Worm (Caenorhabditis elegans): ENCODE results near the gene tbc-18.

DNA sequence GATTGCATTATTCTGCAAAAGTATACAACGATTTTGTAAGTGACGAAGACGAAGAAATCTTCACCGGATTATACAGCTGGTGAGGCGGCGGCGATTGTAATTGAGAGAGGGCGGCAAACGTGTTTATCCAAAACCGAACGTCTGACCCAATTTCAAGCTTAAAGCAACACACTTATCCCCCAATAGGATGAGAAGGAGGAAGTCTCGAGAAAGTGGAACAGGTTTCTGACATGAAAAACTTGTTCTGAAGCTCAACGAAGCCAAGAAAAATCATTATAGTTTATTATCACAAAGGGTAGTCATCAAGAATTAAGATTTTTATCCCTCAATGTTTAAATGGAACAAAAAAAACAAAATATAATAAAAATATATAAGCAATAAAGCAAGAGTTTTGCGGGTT is 40.0 kb downstream of the tbc-18 start, which contains the start of gene spp-13:
- TF ChIP-seq ets-4 (GFP tag; optimal IDR thresholded peaks at IDR 0.05) (no peak), him-1 (tag; optimal IDR thresholded peaks at IDR 0.05) (no peak), dpl-1 (GFP tag; optimal IDR thresholded peaks at IDR 0.05) (no peak), B0336.3 (GFP tag; IDR thresholded peaks at IDR 0.05) (no peak), unc-62 (GFP tag; optimal IDR thresholded peaks at IDR 0.05) (no peak), somi-1 (GFP tag; optimal IDR thresholded peaks at IDR 0.05) (no peak), efl-1 (GFP tag; optimal IDR thresholded peaks at IDR 0.05) (no peak), mcd-1 (GFP tag; IDR thresholded peaks at IDR 0.05) (no peak), athp-1 (tag; optimal IDR thresholded peaks at IDR 0.05) (no peak), F23B12.7 (tag; optimal IDR thresholded peaks at IDR 0.05; ENCODE audit: insufficient read depth) (no peak), let-607 (tag; optimal IDR thresholded peaks at IDR 0.05) (no peak)

All from whole organism, young adult.